Worm (Caenorhabditis elegans) whole organism, mixed stage, embryonic: ENCODE data around the gene exc-7.

Source experiments
- blmp-1 ChIP-seq: fragments of 150-350 bp; optimal IDR thresholded peaks from 2 replicates; lab custom pipeline; 2014; ENCODE audit warnings: missing biosample characterization, missing genetic modification characterization
- elt-3 ChIP-seq: fragments of 150-350 bp; optimal IDR thresholded peaks from 2 replicates; lab custom pipeline; 2014; ENCODE audit warnings: missing biosample characterization, missing genetic modification characterization
- ham-2 ChIP-seq: fragments of 200-800 bp; sonication (Bioruptor generic); optimal IDR thresholded peaks from 2 replicates; lab custom pipeline; 2018; ENCODE audit warnings: mild to moderate bottlenecking, missing genetic modification characterization, missing compliant biosample characterization
- lsy-2 ChIP-seq: fragments of 150-350 bp; optimal IDR thresholded peaks from 2 replicates; lab custom pipeline; 2014; ENCODE audit warnings: missing biosample characterization, missing genetic modification characterization
- mab-5 ChIP-seq: fragments of 150-350 bp; optimal IDR thresholded peaks from 2 replicates; lab custom pipeline; 2014; ENCODE audit warnings: missing biosample characterization, missing genetic modification characterization
- nhr-12 ChIP-seq: fragments of 150-350 bp; optimal IDR thresholded peaks from 2 replicates; lab custom pipeline; 2014; ENCODE audit warnings: missing biosample characterization, missing genetic modification characterization
- nhr-76 ChIP-seq: sonication (generic microtip); optimal IDR thresholded peaks from 2 replicates; lab custom pipeline; 2017; ENCODE audit warnings: missing biosample characterization, missing genetic modification characterization
- pha-4 ChIP-seq: fragments of 150-350 bp; optimal IDR thresholded peaks from 2 replicates; lab custom pipeline; 2018; ENCODE audit warnings: missing biosample characterization, missing genetic modification reagents, missing genetic modification characterization
- unc-39 ChIP-seq: fragments of 150-350 bp; optimal IDR thresholded peaks from 2 replicates; lab custom pipeline; 2014; ENCODE audit warnings: missing biosample characterization, missing genetic modification characterization
- unc-62 ChIP-seq: fragments of 150-350 bp; optimal IDR thresholded peaks from 2 replicates; lab custom pipeline; 2014; ENCODE audit warnings: missing biosample characterization, missing genetic modification reagents, missing genetic modification characterization
- ztf-11 ChIP-seq: fragments of 150-350 bp; optimal IDR thresholded peaks from 2 replicates; lab custom pipeline; 2014; ENCODE audit warnings: missing biosample characterization, missing genetic modification characterization

DNA sequence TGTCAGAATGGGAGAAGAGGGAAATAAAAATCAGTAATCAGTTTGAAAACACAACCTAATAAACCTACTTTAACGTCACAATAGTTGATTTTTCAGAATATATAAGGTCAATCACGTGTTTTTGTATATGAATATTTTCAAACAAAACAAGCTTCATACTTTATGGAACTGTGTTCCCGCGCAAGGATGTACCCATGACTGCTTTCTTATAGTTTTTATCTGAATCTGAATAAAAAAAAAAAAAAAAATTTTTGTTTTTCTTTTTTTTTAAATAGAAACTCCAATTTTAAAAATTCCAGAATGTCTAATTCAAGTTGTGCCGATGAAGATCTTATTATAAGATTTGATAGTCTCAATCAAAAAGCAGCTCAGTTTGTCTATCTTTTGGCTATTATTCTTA lies 47.3 kb upstream of the exc-7 start, which contains the start of gene sra-2:
- TF ChIP-seq elt-3 (tag; lab: Kevin White, UChicago) = no peak
- no peak for TF ChIP-seq nhr-76 (tag; lab: Kevin White, UChicago)
- TF ChIP-seq lsy-2 = no peak
- TF ChIP-seq unc-62 (GFP tag; lab: Kevin White, UChicago) = no peak
- no peak for TF ChIP-seq pha-4
- TF ChIP-seq ham-2 (GFP tag; lab: Kevin White, UChicago) = no peak
- no peak for TF ChIP-seq nhr-12 (tag; lab: Kevin White, UChicago)
- TF ChIP-seq ztf-11 (tag; lab: Kevin White, UChicago) = no peak
- TF ChIP-seq unc-39 (tag; lab: Kevin White, UChicago) = no peak
- no peak for TF ChIP-seq blmp-1
- no peak for TF ChIP-seq mab-5 (tag; lab: Kevin White, UChicago)
